Worm (Caenorhabditis elegans) whole organism, L1 larva: ENCODE measurements around the gene cal-1.
A peak's percentile ranks its signal among the peaks of the same experiment; 100 is the strongest.

ENCODE experiments used
- C16A3.4 ChIP-seq: fragments of 150-350 bp; optimal IDR thresholded peaks from 2 replicates; lab custom pipeline; 2014; ENCODE audit warnings: missing biosample characterization, missing genetic modification characterization
- F16B12.6 ChIP-seq: fragments of 150-350 bp; optimal IDR thresholded peaks from 2 replicates; lab custom pipeline; 2014; ENCODE audit warnings: missing biosample characterization, missing genetic modification characterization
- aha-1 ChIP-seq: fragments of 150-350 bp; optimal IDR thresholded peaks from 2 replicates; lab custom pipeline; 2014; ENCODE audit warnings: missing biosample characterization, missing genetic modification characterization
- ceh-82 ChIP-seq, 3 experiments: fragments of 150-350 bp in 1 of 3; sonication (generic microtip) in 2 of 3; optimal IDR thresholded peaks; 2 replicates each; lab custom pipeline; 2014 to 2017; ENCODE audit warnings: missing biosample characterization in 3 of 3, missing genetic modification characterization in 3 of 3
- ces-1 ChIP-seq: fragments of 150-350 bp; optimal IDR thresholded peaks from 2 replicates; lab custom pipeline; 2014; ENCODE audit warnings: missing biosample characterization, missing genetic modification reagents, missing genetic modification characterization
- dpl-1 ChIP-seq, 3 experiments: fragments of 150-350 bp in 2 of 3; sonication (generic microtip) in 1 of 3; optimal IDR thresholded peaks; 2 replicates each; lab custom pipeline; 2014 to 2017; ENCODE audit warnings: missing biosample characterization in 3 of 3, missing genetic modification characterization in 3 of 3, missing genetic modification reagents in 3 of 3
- dsc-1 ChIP-seq: sonication (generic microtip); optimal IDR thresholded peaks from 2 replicates; lab custom pipeline; 2016; ENCODE audit warnings: mild to moderate bottlenecking, missing genetic modification characterization, missing compliant biosample characterization
- efl-3 ChIP-seq: fragments of 200-800 bp; sonication (Bioruptor generic); optimal IDR thresholded peaks from 2 replicates; lab custom pipeline; 2018; ENCODE audit warnings: mild to moderate bottlenecking, missing genetic modification characterization, missing compliant biosample characterization
- egl-27 ChIP-seq, 2 experiments: fragments of 150-350 bp in 1 of 2; sonication (generic microtip); optimal IDR thresholded peaks; 3 replicates each; lab custom pipeline; 2017 to 2018; ENCODE audit warnings: missing biosample characterization in 2 of 2, missing genetic modification characterization in 2 of 2, missing genetic modification reagents in 2 of 2
- elt-2 ChIP-seq: sonication (generic microtip); optimal IDR thresholded peaks from 2 replicates; lab custom pipeline; 2016; ENCODE audit warnings: missing genetic modification characterization, mild to moderate bottlenecking, inconsistent platforms, missing compliant biosample characterization, missing genetic modification reagents
- elt-3 ChIP-seq, 6 experiments: fragments of 150-350 bp in 1 of 6; sonication (generic microtip); optimal IDR thresholded peaks; 2 replicates each; lab custom pipeline; 2017 to 2018; ENCODE audit warnings: missing biosample characterization in 6 of 6, missing genetic modification characterization in 6 of 6, inconsistent platforms in 1 of 6
- ets-5 ChIP-seq: fragments of 200-800 bp; sonication (Bioruptor generic); IDR thresholded peaks from 2 replicates; pipeline ENCODE4 v1.3.6; 2022; ENCODE audit warnings: missing genetic modification characterization, missing compliant biosample characterization
- fkh-10 ChIP-seq: sonication (generic microtip); optimal IDR thresholded peaks from 2 replicates; lab custom pipeline; 2017; ENCODE audit warnings: missing biosample characterization, missing genetic modification reagents, missing genetic modification characterization
- fkh-4 ChIP-seq: sonication (generic microtip); optimal IDR thresholded peaks from 2 replicates; lab custom pipeline; 2016; ENCODE audit warnings: missing compliant biosample characterization, missing genetic modification characterization, borderline replicate concordance
- fkh-8 ChIP-seq: sonication (generic microtip); optimal IDR thresholded peaks from 2 replicates; lab custom pipeline; 2016; ENCODE audit warnings: mild to moderate bottlenecking, missing genetic modification characterization, missing compliant biosample characterization
- fos-1 ChIP-seq: fragments of 150-350 bp; optimal IDR thresholded peaks from 2 replicates; lab custom pipeline; 2014; ENCODE audit warnings: missing biosample characterization, missing genetic modification characterization
- grh-1 ChIP-seq: fragments of 200-800 bp; sonication (Bioruptor generic); IDR thresholded peaks from 2 replicates; pipeline ENCODE4 v1.3.6; 2022; ENCODE audit warnings: missing genetic modification reagents, missing genetic modification characterization, missing compliant biosample characterization
- hlh-17 ChIP-seq: fragments of 200-800 bp; sonication (Bioruptor generic); optimal IDR thresholded peaks from 2 replicates; lab custom pipeline; 2018; ENCODE audit warnings: missing genetic modification characterization, mild to moderate bottlenecking, missing compliant biosample characterization, moderate library complexity, borderline replicate concordance
- irx-1 ChIP-seq: sonication (generic microtip); optimal IDR thresholded peaks from 2 replicates; lab custom pipeline; 2016; ENCODE audit warnings: missing genetic modification characterization, missing compliant biosample characterization
- jun-1 ChIP-seq: fragments of 150-350 bp; optimal IDR thresholded peaks from 2 replicates; lab custom pipeline; 2014; ENCODE audit warnings: missing biosample characterization, missing genetic modification reagents, missing genetic modification characterization
- lin-14 ChIP-seq: fragments of 200-800 bp; sonication (Bioruptor generic); optimal IDR thresholded peaks from 2 replicates; lab custom pipeline; 2018; ENCODE audit warnings: mild to moderate bottlenecking, missing genetic modification characterization, moderate library complexity, missing compliant biosample characterization
- lin-15B ChIP-seq: fragments of 150-350 bp; sonication (generic microtip); optimal IDR thresholded peaks from 3 replicates; lab custom pipeline; 2014; ENCODE audit warnings: missing biosample characterization, missing genetic modification characterization
- lin-35 ChIP-seq, 2 experiments: fragments of 150-350 bp; optimal IDR thresholded peaks; 2 replicates each; lab custom pipeline; 2014; ENCODE audit warnings: missing biosample characterization in 2 of 2, missing genetic modification characterization in 2 of 2, missing genetic modification reagents in 2 of 2
- mab-9 ChIP-seq: fragments of 200-800 bp; sonication (Bioruptor generic); IDR thresholded peaks from 2 replicates; pipeline ENCODE4 v1.3.6; 2022; ENCODE audit warnings: missing genetic modification reagents, missing genetic modification characterization, missing compliant biosample characterization
- mef-2 ChIP-seq: fragments of 150-350 bp; optimal IDR thresholded peaks from 2 replicates; lab custom pipeline; 2014; ENCODE audit warnings: missing biosample characterization, missing genetic modification characterization
- mep-1 ChIP-seq: fragments of 150-350 bp; optimal IDR thresholded peaks from 2 replicates; lab custom pipeline; 2014; ENCODE audit warnings: missing biosample characterization, missing genetic modification characterization
- nhr-19 ChIP-seq: fragments of 200-800 bp; sonication (Bioruptor generic); conservative IDR thresholded peaks from 2 replicates; pipeline ENCODE4 v1.3.6; 2022; ENCODE audit warnings: missing genetic modification characterization, missing compliant biosample characterization
- nhr-20 ChIP-seq: sonication (generic microtip); optimal IDR thresholded peaks from 2 replicates; lab custom pipeline; 2016; ENCODE audit warnings: mild to moderate bottlenecking, missing genetic modification characterization, missing compliant biosample characterization
- nhr-28 ChIP-seq: fragments of 150-350 bp; optimal IDR thresholded peaks from 2 replicates; lab custom pipeline; 2014; ENCODE audit warnings: missing biosample characterization, missing genetic modification characterization
- nhr-71 ChIP-seq: sonication (generic microtip); optimal IDR thresholded peaks from 2 replicates; lab custom pipeline; 2016; ENCODE audit warnings: mild to moderate bottlenecking, missing genetic modification characterization, moderate library complexity, missing compliant biosample characterization
- nhr-76 ChIP-seq: sonication (generic microtip); optimal IDR thresholded peaks from 2 replicates; lab custom pipeline; 2017; ENCODE audit warnings: missing biosample characterization, missing genetic modification characterization
- nhr-77 ChIP-seq: fragments of 150-350 bp; optimal IDR thresholded peaks from 2 replicates; lab custom pipeline; 2014; ENCODE audit warnings: missing biosample characterization, missing genetic modification characterization
- nhr-84 ChIP-seq: sonication (generic microtip); optimal IDR thresholded peaks from 2 replicates; lab custom pipeline; 2017; ENCODE audit warnings: missing biosample characterization, missing genetic modification characterization
- pag-3 ChIP-seq: sonication (generic microtip); optimal IDR thresholded peaks from 2 replicates; lab custom pipeline; 2017; ENCODE audit warnings: missing genetic modification characterization, mild to moderate bottlenecking, missing compliant biosample characterization, antibody characterized with exemption, borderline replicate concordance; ENCODE audit not compliant: insufficient read depth
- pax-3 ChIP-seq: fragments of 200-800 bp; sonication (Bioruptor generic); optimal IDR thresholded peaks from 2 replicates; lab custom pipeline; 2018; ENCODE audit warnings: mild to moderate bottlenecking, missing genetic modification characterization, moderate library complexity, missing compliant biosample characterization
- pqm-1 ChIP-seq: sonication (generic microtip); optimal IDR thresholded peaks from 3 replicates; lab custom pipeline; 2017; ENCODE audit warnings: missing biosample characterization, missing genetic modification characterization
- rnt-1 ChIP-seq: sonication (generic microtip); optimal IDR thresholded peaks from 2 replicates; lab custom pipeline; 2016; ENCODE audit warnings: mild to moderate bottlenecking, missing genetic modification characterization, moderate library complexity, missing compliant biosample characterization
- skn-1 ChIP-seq: fragments of 150-350 bp; optimal IDR thresholded peaks from 2 replicates; lab custom pipeline; 2014; ENCODE audit warnings: missing biosample characterization, missing genetic modification characterization
- snpc-4 ChIP-seq: fragments of 150-350 bp; optimal IDR thresholded peaks from 2 replicates; lab custom pipeline; 2014; ENCODE audit warnings: missing biosample characterization, missing genetic modification characterization
- sox-4 ChIP-seq: sonication (generic microtip); optimal IDR thresholded peaks from 2 replicates; lab custom pipeline; 2016; ENCODE audit warnings: missing genetic modification characterization, missing compliant biosample characterization
- sptf-1 ChIP-seq: fragments of 150-350 bp; optimal IDR thresholded peaks from 2 replicates; lab custom pipeline; 2014; ENCODE audit warnings: missing biosample characterization, missing genetic modification characterization
- sup-37 ChIP-seq: fragments of 200-800 bp; sonication (Bioruptor generic); optimal IDR thresholded peaks from 2 replicates; lab custom pipeline; 2018; ENCODE audit warnings: mild to moderate bottlenecking, missing genetic modification characterization, missing compliant biosample characterization
- swsn-7 ChIP-seq: sonication (generic microtip); optimal IDR thresholded peaks from 2 replicates; lab custom pipeline; 2016; ENCODE audit warnings: missing genetic modification characterization, missing compliant biosample characterization
- tbx-2 ChIP-seq: sonication (generic microtip); optimal IDR thresholded peaks from 2 replicates; lab custom pipeline; 2016; ENCODE audit warnings: missing genetic modification characterization, missing compliant biosample characterization
- unc-62 ChIP-seq: fragments of 150-350 bp; optimal IDR thresholded peaks from 2 replicates; lab custom pipeline; 2014; ENCODE audit warnings: missing biosample characterization, missing genetic modification reagents, missing genetic modification characterization
- unc-86 ChIP-seq: sonication (generic microtip); optimal IDR thresholded peaks from 2 replicates; lab custom pipeline; 2016; ENCODE audit warnings: missing genetic modification characterization, missing compliant biosample characterization
- unc-98 ChIP-seq: fragments of 200-800 bp; sonication (Bioruptor generic); IDR thresholded peaks from 2 replicates; pipeline ENCODE4 v1.3.6; 2022; ENCODE audit warnings: missing genetic modification characterization, missing compliant biosample characterization
- vab-15 ChIP-seq: sonication (generic microtip); optimal IDR thresholded peaks from 2 replicates; lab custom pipeline; 2017; ENCODE audit warnings: missing genotype, mild to moderate bottlenecking, missing genetic modification characterization, missing compliant biosample characterization
- zag-1 ChIP-seq: fragments of 150-350 bp; optimal IDR thresholded peaks from 2 replicates; lab custom pipeline; 2014; ENCODE audit warnings: missing biosample characterization, missing genetic modification characterization
- ztf-4 ChIP-seq: fragments of 150-350 bp; optimal IDR thresholded peaks from 2 replicates; lab custom pipeline; 2014; ENCODE audit warnings: missing biosample characterization, missing genetic modification characterization

Gene cal-1

ce11 chrV:12467755-12468154 is 49.3 kb downstream of the cal-1 start:
- TF ChIP-seq efl-3 = no peak
- no peak for TF ChIP-seq swsn-7
- peak; percentile 8 for TF ChIP-seq nhr-20 (tag; lab: Kevin White, UChicago)
- TF ChIP-seq fkh-10 = no peak
- no peak for TF ChIP-seq irx-1 (tag; lab: Kevin White, UChicago)
- TF ChIP-seq rnt-1 (tag; lab: Kevin White, UChicago) = no peak
- TF ChIP-seq sptf-1 (tag; lab: Kevin White, UChicago) = no peak
- TF ChIP-seq pqm-1 (tag; lab: Kevin White, UChicago) = peak; percentile 29
- no peak for TF ChIP-seq unc-86 (tag; lab: Kevin White, UChicago)
- TF ChIP-seq elt-3 (tag; optimal IDR thresholded peaks at IDR 0.05; lab: Kevin White, UChicago) = no peak
- no peak for TF ChIP-seq fos-1 (tag; lab: Kevin White, UChicago)
- no peak for TF ChIP-seq sox-4
- TF ChIP-seq nhr-77 (tag; lab: Kevin White, UChicago) = no peak
- TF ChIP-seq pax-3 (tag; lab: Kevin White, UChicago) = peak; percentile 5
- peak in 1 of 2 experiments; percentile 19 for TF ChIP-seq lin-35 (GFP tag; optimal IDR thresholded peaks at IDR 0.05; lab: Kevin White, UChicago)
- TF ChIP-seq dpl-1 (GFP tag; optimal IDR thresholded peaks at IDR 0.05; lab: Kevin White, UChicago) = no peak
- peak; percentile 26 for TF ChIP-seq lin-14 (GFP tag; lab: Kevin White, UChicago)
- TF ChIP-seq tbx-2 (tag; lab: Kevin White, UChicago) = no peak
- TF ChIP-seq ztf-4 (tag; lab: Kevin White, UChicago) = no peak
- TF ChIP-seq mep-1 (tag; lab: Kevin White, UChicago) = no peak
- TF ChIP-seq sup-37 = no peak
- TF ChIP-seq nhr-28 (tag; lab: Kevin White, UChicago) = no peak
- TF ChIP-seq C16A3.4 (tag; lab: Kevin White, UChicago) = no peak
- no peak for TF ChIP-seq egl-27 (tag; optimal IDR thresholded peaks at IDR 0.05; lab: Kevin White, UChicago)
- TF ChIP-seq fkh-4 (tag; lab: Kevin White, UChicago) = no peak
- TF ChIP-seq grh-1 (GFP tag; lab: Robert Waterston, UW) = no peak
- no peak for TF ChIP-seq mab-9 (GFP tag; lab: Robert Waterston, UW)
- no peak for TF ChIP-seq nhr-76 (tag; lab: Kevin White, UChicago)
- no peak for TF ChIP-seq F16B12.6
- TF ChIP-seq snpc-4 (tag; lab: Kevin White, UChicago) = no peak
- TF ChIP-seq ces-1 = no peak
- peak; percentile 67 for TF ChIP-seq elt-2 (tag; lab: Kevin White, UChicago)
- no peak for TF ChIP-seq mef-2 (tag; lab: Kevin White, UChicago)
- TF ChIP-seq vab-15 (tag; lab: Kevin White, UChicago) = no peak
- TF ChIP-seq unc-98 (GFP tag; lab: Robert Waterston, UW) = no peak
- no peak for TF ChIP-seq dsc-1 (tag; lab: Kevin White, UChicago)
- TF ChIP-seq aha-1 (tag; lab: Kevin White, UChicago) = no peak
- no peak for TF ChIP-seq nhr-84
- TF ChIP-seq ets-5 (GFP tag; lab: Robert Waterston, UW) = no peak

- TF ChIP-seq lin-14 (GFP tag; lab: Kevin White, UChicago) (peak; percentile 20), dpl-1 (GFP tag; optimal IDR thresholded peaks at IDR 0.05; lab: Kevin White, UChicago) (no peak)
These were observed 50.4 kb downstream of the cal-1 start for ce11 chrV:12466653-12467052.

- peak; percentile 34 to 62 (median 57) for TF ChIP-seq ceh-82 (tag; optimal IDR thresholded peaks at IDR 0.05; lab: Kevin White, UChicago)
- peak; percentile 36 for TF ChIP-seq jun-1 (tag; lab: Kevin White, UChicago)
- TF ChIP-seq lin-15B = no peak
- peak; percentile 76 for TF ChIP-seq dsc-1 (tag; lab: Kevin White, UChicago)
- peak; percentile 95 for TF ChIP-seq fkh-8
- no peak for TF ChIP-seq pag-3 (tag; lab: Kevin White, UChicago)
- TF ChIP-seq nhr-28 (tag; lab: Kevin White, UChicago) = no peak
- TF ChIP-seq lin-14 (GFP tag; lab: Kevin White, UChicago) = peak; percentile 99
- TF ChIP-seq tbx-2 (tag; lab: Kevin White, UChicago) = peak; percentile 90
- TF ChIP-seq nhr-77 (tag; lab: Kevin White, UChicago) = peak; percentile 85
- peak; percentile 64 for TF ChIP-seq C16A3.4 (tag; lab: Kevin White, UChicago)
- TF ChIP-seq zag-1 (tag; lab: Kevin White, UChicago) = peak; percentile 51
- TF ChIP-seq lin-35 (GFP tag; optimal IDR thresholded peaks at IDR 0.05; lab: Kevin White, UChicago) = peak; percentile 56 to 63
- TF ChIP-seq nhr-71 (tag; lab: Kevin White, UChicago) = peak; percentile 94
- peak; percentile 45 for TF ChIP-seq skn-1 (tag; lab: Kevin White, UChicago)
- TF ChIP-seq hlh-17 = no peak
- no peak for TF ChIP-seq unc-62 (GFP tag; lab: Kevin White, UChicago)
- TF ChIP-seq nhr-19 (GFP tag; lab: Robert Waterston, UW) = peak; percentile 82
These were observed 51.6 kb downstream of the cal-1 start for ce11 chrV:12465399-12465798.
